Fruit fly (Drosophila melanogaster): ENCODE data around the gene CG14780.
A peak's percentile ranks its signal among the peaks of the same experiment; 100 is the strongest.

Gene CG14780

dm6 chrX:1470562-1470961, 1.8 kb upstream of the CG14780 start, which contains the start of gene pck (continued):
- peak; percentile 35; the same call in 1 of the 2 replicates for TF ChIP-seq HLH3B (GFP tag; IDR thresholded peaks at IDR 0.05)
- TF ChIP-seq her (GFP tag; optimal IDR thresholded peaks at IDR 0.05), result no peak
- no peak for TF ChIP-seq gsb-n (tag; optimal IDR thresholded peaks at IDR 0.05)
- TF ChIP-seq CG6654 (GFP tag; optimal IDR thresholded peaks at IDR 0.05), result no peak
- no peak for TF ChIP-seq CG3838 (GFP tag; optimal IDR thresholded peaks at IDR 0.05)
- no peak for TF ChIP-seq Fer2 (tag; optimal IDR thresholded peaks at IDR 0.05)
- peak; percentile 36 for TF ChIP-seq CG1792 (GFP tag; optimal IDR thresholded peaks at IDR 0.05)
- no peak for TF ChIP-seq CG2129 (GFP tag; IDR thresholded peaks at IDR 0.05; ENCODE audit: partially characterized antibody)
- TF ChIP-seq luna (GFP tag; optimal IDR thresholded peaks at IDR 0.05), result no peak
- TF ChIP-seq ato (GFP tag; IDR thresholded peaks at IDR 0.05; ENCODE audit: partially characterized antibody), result no peak; the same call in 1 of the 2 replicates
- TF ChIP-seq pnt (GFP tag; optimal IDR thresholded peaks at IDR 0.05), result peak; percentile 60
- TF ChIP-seq nmo (GFP tag; optimal IDR thresholded peaks at IDR 0.05), result peak; percentile 28
- TF ChIP-seq shn (GFP tag; optimal IDR thresholded peaks at IDR 0.05), result peak; percentile 44
- TF ChIP-seq Drgx (GFP tag; IDR thresholded peaks at IDR 0.05), result peak; percentile 27; the same call in 1 of the 2 replicates
- peak; percentile 82 for TF ChIP-seq CG2120 (GFP tag; optimal IDR thresholded peaks at IDR 0.05)
- 0 out of 2 replicates have a peak, but pooled peaks have one; percentile 26 for TF ChIP-seq CG3847 (GFP tag; IDR thresholded peaks at IDR 0.05)
- TF ChIP-seq NFAT (GFP tag; IDR thresholded peaks at IDR 0.05), result peak; percentile 59
- TF ChIP-seq CG4328 (GFP tag; optimal IDR thresholded peaks at IDR 0.05), result no peak
- TF ChIP-seq D19B (GFP tag; optimal IDR thresholded peaks at IDR 0.05), result no peak
- peak in 1 of 2 experiments; percentile 37 for TF ChIP-seq crp (GFP tag; optimal IDR thresholded peaks at IDR 0.05)
- TF ChIP-seq CG5245 (GFP tag; optimal IDR thresholded peaks at IDR 0.05), result peak; percentile 53
- peak; percentile 66 for TF ChIP-seq CG9609 (GFP tag; optimal IDR thresholded peaks at IDR 0.05)
- no peak for TF ChIP-seq CG8281 (tag; optimal IDR thresholded peaks at IDR 0.05)
- peak; percentile 35 for TF ChIP-seq CG15269 (tag; optimal IDR thresholded peaks at IDR 0.05)
- TF ChIP-seq salm (tag; optimal IDR thresholded peaks at IDR 0.05), result peak; percentile 5
- peak; percentile 20; the same call in 1 of the 3 replicates for TF ChIP-seq CG7357 (GFP tag; IDR thresholded peaks at IDR 0.05)
- TF ChIP-seq zen2 (GFP tag; IDR thresholded peaks at IDR 0.05; ENCODE audit: partially characterized antibody), result no peak; the same call in 2 of the 3 replicates
- no peak for TF ChIP-seq D19A (tag; optimal IDR thresholded peaks at IDR 0.05)
- peak; percentile 19 for TF ChIP-seq Nf-YB (GFP tag; optimal IDR thresholded peaks at IDR 0.05)
- TF ChIP-seq Antp (GFP tag; optimal IDR thresholded peaks at IDR 0.05), result peak; percentile 63
- TF ChIP-seq sqz (GFP tag; optimal IDR thresholded peaks at IDR 0.05), result no peak
- peak; percentile 55 for TF ChIP-seq Atf3 (GFP tag; optimal IDR thresholded peaks at IDR 0.05)
- peak; percentile 50 for TF ChIP-seq Taf1 (GFP tag; IDR thresholded peaks at IDR 0.05)
- peak; percentile 53; the same call in 1 of the 3 replicates for TF ChIP-seq CG6791 (GFP tag; IDR thresholded peaks at IDR 0.05; ENCODE audit: partially characterized antibody)
- TF ChIP-seq Hey (tag; optimal IDR thresholded peaks at IDR 0.05), result no peak
- TF ChIP-seq CG2875 (GFP tag; optimal IDR thresholded peaks at IDR 0.05), result peak; percentile 28
- peak; percentile 97 for TF ChIP-seq sens (GFP tag)
- TF ChIP-seq cato (GFP tag; optimal IDR thresholded peaks at IDR 0.05; ENCODE audit: borderline replicate concordance), result peak; percentile 32
- TF ChIP-seq CG1603 (tag; optimal IDR thresholded peaks at IDR 0.05), result peak; percentile 83
- TF ChIP-seq nerfin-2 (GFP tag; IDR thresholded peaks at IDR 0.05; ENCODE audit: partially characterized antibody), result 0 out of 2 replicates have a peak, but pooled peaks have one; percentile 29
- TF ChIP-seq Dek (tag; optimal IDR thresholded peaks at IDR 0.05), result peak; percentile 14
- TF ChIP-seq crol (GFP tag; IDR thresholded peaks at IDR 0.05), result no peak
- peak; percentile 34 for TF ChIP-seq kay (GFP tag; optimal IDR thresholded peaks at IDR 0.05)
- no peak for TF ChIP-seq CG11504 (tag; optimal IDR thresholded peaks at IDR 0.05)
- TF ChIP-seq CG18599 (GFP tag; optimal IDR thresholded peaks at IDR 0.05), result peak; percentile 72
- TF ChIP-seq pfk (GFP tag; optimal IDR thresholded peaks at IDR 0.05), result no peak
- no peak for TF ChIP-seq exex (tag; optimal IDR thresholded peaks at IDR 0.05)
- TF ChIP-seq CG7372 (GFP tag; IDR thresholded peaks at IDR 0.05), result 0 out of 2 replicates have a peak, but pooled peaks have one; percentile 43
- TF ChIP-seq CG7271 (tag; optimal IDR thresholded peaks at IDR 0.05), result peak; percentile 49
- no peak for TF ChIP-seq klu (GFP tag; IDR thresholded peaks at IDR 0.05)

Data from whole organism, embryonic.